Fruit fly (Drosophila melanogaster) whole organism, embryonic: ENCODE data around the gene CG31468.

Source experiments
- Antp ChIP-seq: fragments of 200-800 bp; sonication (Bioruptor generic); optimal IDR thresholded peaks from 3 replicates; lab custom pipeline; 2016; ENCODE audit warnings: missing biosample characterization, missing genetic modification characterization
- CG11085 ChIP-seq: fragments of 200-800 bp; sonication (Bioruptor generic); IDR thresholded peaks from 2 replicates; pipeline ENCODE4 v1.3.6; 2022; ENCODE audit warnings: missing biosample characterization, missing genetic modification characterization
- CG12236 ChIP-seq: fragments of 200-800 bp; sonication (Bioruptor generic); optimal IDR thresholded peaks from 2 replicates; lab custom pipeline; 2016; ENCODE audit warnings: missing biosample characterization, missing genetic modification characterization
- CG13123 ChIP-seq: fragments of 200-800 bp; sonication (Bioruptor generic); optimal IDR thresholded peaks from 2 replicates; lab custom pipeline; 2016; ENCODE audit warnings: missing biosample characterization, missing genetic modification characterization
- CG17186 ChIP-seq: fragments of 200-800 bp; sonication (Bioruptor generic); optimal IDR thresholded peaks from 3 replicates; lab custom pipeline; 2017; ENCODE audit warnings: missing biosample characterization, missing genetic modification reagents, missing genetic modification characterization
- CG30403 ChIP-seq: fragments of 200-800 bp; sonication (Bioruptor generic); optimal IDR thresholded peaks from 3 replicates; lab custom pipeline; 2016; ENCODE audit warnings: missing biosample characterization, missing genetic modification characterization
- CG31388 ChIP-seq: fragments of 200-800 bp; sonication (Bioruptor generic); optimal IDR thresholded peaks from 2 replicates; lab custom pipeline; 2016; ENCODE audit warnings: missing biosample characterization, missing genetic modification characterization
- CG3163 ChIP-seq: fragments of 200-800 bp; sonication (Bioruptor generic); optimal IDR thresholded peaks from 3 replicates; lab custom pipeline; 2016; ENCODE audit warnings: missing biosample characterization, missing genetic modification characterization
- CG32532 ChIP-seq: fragments of 200-800 bp; sonication (Bioruptor generic); IDR thresholded peaks from 2 replicates; pipeline ENCODE4 v1.3.6; 2022; ENCODE audit warnings: missing biosample characterization, missing genetic modification characterization
- CG3281 ChIP-seq: fragments of 200-800 bp; sonication (Bioruptor generic); optimal IDR thresholded peaks from 3 replicates; lab custom pipeline; 2017; ENCODE audit warnings: missing biosample characterization, mild to moderate bottlenecking, missing genetic modification characterization
- CG3726 ChIP-seq: fragments of 200-800 bp; sonication (Bioruptor generic); IDR thresholded peaks from 3 replicates; pipeline ENCODE4, ENCODE4 v1.3.6; 2022; ENCODE audit warnings: missing biosample characterization, missing genetic modification characterization
- CG6654 ChIP-seq: fragments of 200-800 bp; sonication (Bioruptor generic); optimal IDR thresholded peaks from 2 replicates; lab custom pipeline; 2017; ENCODE audit warnings: missing biosample characterization, mild to moderate bottlenecking, missing genetic modification characterization
- CG9437 ChIP-seq: fragments of 200-800 bp; sonication (Bioruptor generic); optimal IDR thresholded peaks from 2 replicates; lab custom pipeline; 2018; ENCODE audit warnings: missing biosample characterization, mild to moderate bottlenecking, missing genetic modification characterization
- CG9932 ChIP-seq: fragments of 200-800 bp; sonication (Bioruptor generic); IDR thresholded peaks from 2 replicates; pipeline ENCODE4 v1.3.6; 2022; ENCODE audit warnings: missing biosample characterization, missing genetic modification characterization
- CHES-1-like ChIP-seq: fragments of 200-800 bp; sonication (Bioruptor generic); optimal IDR thresholded peaks from 2 replicates; lab custom pipeline; 2016; ENCODE audit warnings: missing biosample characterization, missing genetic modification characterization
- Camta ChIP-seq: fragments of 200-800 bp; sonication (Bioruptor generic); optimal IDR thresholded peaks from 2 replicates; lab custom pipeline; 2016; ENCODE audit warnings: missing biosample characterization, missing genetic modification characterization
- CrebB ChIP-seq: fragments of 200-800 bp; sonication (Bioruptor generic); optimal IDR thresholded peaks from 3 replicates; lab custom pipeline; 2018; ENCODE audit warnings: missing biosample characterization, mild to moderate bottlenecking, missing genetic modification characterization
- D19B ChIP-seq: fragments of 200-800 bp; sonication (Bioruptor generic); optimal IDR thresholded peaks from 2 replicates; lab custom pipeline; 2017; ENCODE audit warnings: missing biosample characterization, mild to moderate bottlenecking, missing genetic modification characterization
- H2.0 ChIP-seq: fragments of 200-800 bp; sonication (Bioruptor generic); IDR thresholded peaks from 2 replicates; pipeline ENCODE4 v1.3.6; 2022; ENCODE audit warnings: missing biosample characterization, missing genetic modification characterization
- HLH54F ChIP-seq: fragments of 200-800 bp; sonication (Bioruptor generic); optimal IDR thresholded peaks from 3 replicates; lab custom pipeline; 2016; ENCODE audit warnings: missing biosample characterization, missing genetic modification characterization
- HmgZ ChIP-seq: fragments of 200-800 bp; sonication (Bioruptor generic); optimal IDR thresholded peaks from 2 replicates; lab custom pipeline; 2018; ENCODE audit warnings: missing biosample characterization, mild to moderate bottlenecking, missing genetic modification characterization
- Med ChIP-seq: fragments of 200-800 bp; sonication (Bioruptor generic); peaks from one replicate; lab custom pipeline; 2016; ENCODE audit warnings: missing biosample characterization, missing genetic modification characterization, mild to moderate bottlenecking, inconsistent platforms, moderate library complexity
- NC2β ChIP-seq: fragments of 200-800 bp; sonication (Bioruptor generic); optimal IDR thresholded peaks from 2 replicates; lab custom pipeline; 2016; ENCODE audit warnings: missing biosample characterization, missing genetic modification characterization
- NK7.1 ChIP-seq: fragments of 200-800 bp; sonication (Bioruptor generic); optimal IDR thresholded peaks from 3 replicates; lab custom pipeline; 2016; ENCODE audit warnings: missing biosample characterization, missing genetic modification characterization
- Nf-YA ChIP-seq: fragments of 200-800 bp; sonication (Bioruptor generic); IDR thresholded peaks from 2 replicates; pipeline ENCODE4 v1.3.6; 2022; ENCODE audit warnings: missing biosample characterization, missing genetic modification characterization
- NfI ChIP-seq: fragments of 200-800 bp; sonication (Bioruptor generic); optimal IDR thresholded peaks from 3 replicates; lab custom pipeline; 2018; ENCODE audit warnings: missing biosample characterization, mild to moderate bottlenecking, missing genetic modification characterization, moderate library complexity
- Sox102F ChIP-seq: fragments of 200-800 bp; sonication (Bioruptor generic); optimal IDR thresholded peaks from 2 replicates; lab custom pipeline; 2018; ENCODE audit warnings: missing biosample characterization, mild to moderate bottlenecking, missing genetic modification characterization, moderate library complexity
- TFAM ChIP-seq: fragments of 200-800 bp; sonication (Bioruptor generic); optimal IDR thresholded peaks from 2 replicates; lab custom pipeline; 2017; ENCODE audit warnings: missing biosample characterization, missing genetic modification characterization, inconsistent platforms
- ap ChIP-seq: fragments of 200-800 bp; sonication (Bioruptor generic); IDR thresholded peaks from 2 replicates; pipeline ENCODE4 v1.3.6; 2022; ENCODE audit warnings: missing biosample characterization, missing genetic modification characterization
- ara ChIP-seq: fragments of 200-800 bp; sonication (Bioruptor generic); IDR thresholded peaks from 2 replicates; pipeline ENCODE4 v1.3.6; 2022; ENCODE audit warnings: missing biosample characterization, missing genetic modification characterization
- ash1 ChIP-seq: fragments of 200-800 bp; sonication (Bioruptor generic); optimal IDR thresholded peaks from 2 replicates; lab custom pipeline; 2018; ENCODE audit warnings: missing biosample characterization, mild to moderate bottlenecking, missing genetic modification characterization
- cg ChIP-seq: fragments of 200-800 bp; sonication (Bioruptor generic); optimal IDR thresholded peaks from 3 replicates; lab custom pipeline; 2019; ENCODE audit warnings: missing biosample characterization, mild to moderate bottlenecking, missing genetic modification characterization, moderate library complexity
- chif ChIP-seq, 2 experiments: fragments of 200-800 bp; sonication (Bioruptor generic); optimal IDR thresholded peaks; 3 replicates each; lab custom pipeline; 2016; ENCODE audit warnings: missing biosample characterization in 2 of 2, missing genetic modification characterization in 2 of 2
- danr ChIP-seq: fragments of 200-800 bp; sonication (Bioruptor generic); IDR thresholded peaks from 2 replicates; pipeline ENCODE4 v1.3.6; 2022; ENCODE audit warnings: missing biosample characterization, missing genetic modification characterization
- emc ChIP-seq: fragments of 200-800 bp; sonication (Bioruptor generic); optimal IDR thresholded peaks from 2 replicates; lab custom pipeline; 2016; ENCODE audit warnings: missing biosample characterization, missing genetic modification characterization
- fd3F ChIP-seq: fragments of 200-800 bp; sonication (Bioruptor generic); optimal IDR thresholded peaks from 2 replicates; lab custom pipeline; 2018; ENCODE audit warnings: missing biosample characterization, mild to moderate bottlenecking, missing genetic modification characterization, moderate library complexity
- gcm2 ChIP-seq: fragments of 200-800 bp; sonication (Bioruptor generic); optimal IDR thresholded peaks from 2 replicates; lab custom pipeline; 2016; ENCODE audit warnings: missing biosample characterization, missing genetic modification characterization
- gem ChIP-seq: fragments of 200-800 bp; sonication (Bioruptor generic); optimal IDR thresholded peaks from 2 replicates; lab custom pipeline; 2019; ENCODE audit warnings: missing biosample characterization, mild to moderate bottlenecking, missing genetic modification characterization, moderate library complexity
- nau ChIP-seq: fragments of 200-800 bp; sonication (Bioruptor generic); optimal IDR thresholded peaks from 3 replicates; lab custom pipeline; 2017; ENCODE audit warnings: missing biosample characterization, mild to moderate bottlenecking, missing genetic modification characterization, missing genetic modification reagents
- nom ChIP-seq: fragments of 200-800 bp; sonication (Bioruptor generic); optimal IDR thresholded peaks from 2 replicates; lab custom pipeline; 2017; ENCODE audit warnings: missing biosample characterization, missing genetic modification characterization, mild to moderate bottlenecking, moderate library complexity, missing genetic modification reagents
- org-1 ChIP-seq: fragments of 200-800 bp; sonication (Bioruptor generic); optimal IDR thresholded peaks from 2 replicates; lab custom pipeline; 2017; ENCODE audit warnings: missing biosample characterization, missing genetic modification characterization
- pfk ChIP-seq: fragments of 200-800 bp; sonication (Bioruptor generic); optimal IDR thresholded peaks from 2 replicates; lab custom pipeline; 2018; ENCODE audit warnings: missing biosample characterization, mild to moderate bottlenecking, missing genetic modification characterization, moderate library complexity
- pita ChIP-seq: fragments of 200-800 bp; sonication (Bioruptor generic); optimal IDR thresholded peaks from 2 replicates; lab custom pipeline; 2017; ENCODE audit warnings: missing biosample characterization, mild to moderate bottlenecking, missing genetic modification characterization
- psq ChIP-seq: fragments of 200-800 bp; sonication (Bioruptor generic); optimal IDR thresholded peaks from 2 replicates; lab custom pipeline; 2017; ENCODE audit warnings: missing biosample characterization, missing genetic modification characterization
- pum ChIP-seq: fragments of 200-800 bp; sonication (Bioruptor generic); optimal IDR thresholded peaks from 2 replicates; lab custom pipeline; 2016; ENCODE audit warnings: missing biosample characterization, missing genetic modification characterization
- ranshi ChIP-seq: fragments of 200-800 bp; sonication (Bioruptor generic); IDR thresholded peaks from 2 replicates; pipeline ENCODE4 v1.3.6; 2022; ENCODE audit warnings: missing biosample characterization, missing genetic modification characterization
- run ChIP-seq: fragments of 200-800 bp; sonication (Bioruptor generic); optimal IDR thresholded peaks from 3 replicates; lab custom pipeline; 2018; ENCODE audit warnings: missing biosample characterization, mild to moderate bottlenecking, missing genetic modification characterization
- slp2 ChIP-seq: fragments of 200-800 bp; sonication (Bioruptor generic); optimal IDR thresholded peaks from 2 replicates; lab custom pipeline; 2016; ENCODE audit warnings: missing biosample characterization, missing genetic modification characterization
- sob ChIP-seq: fragments of 200-800 bp; sonication (Bioruptor generic); IDR thresholded peaks from 2 replicates; pipeline ENCODE4 v1.3.6; 2022; ENCODE audit warnings: missing biosample characterization, missing genetic modification characterization
- stc ChIP-seq: fragments of 200-800 bp; sonication (Bioruptor generic); IDR thresholded peaks from 2 replicates; pipeline ENCODE4 v1.3.6; 2022; ENCODE audit warnings: missing biosample characterization, missing genetic modification characterization
- tin ChIP-seq: fragments of 200-800 bp; sonication (Bioruptor generic); optimal IDR thresholded peaks from 3 replicates; lab custom pipeline; 2016; ENCODE audit warnings: missing biosample characterization, missing genetic modification characterization
- toy ChIP-seq: fragments of 200-800 bp; sonication (Bioruptor generic); IDR thresholded peaks from 2 replicates; pipeline ENCODE4 v1.3.6; 2022; ENCODE audit warnings: missing biosample characterization, missing genetic modification characterization
- zfh1 ChIP-seq: fragments of 200-800 bp; sonication (Bioruptor generic); IDR thresholded peaks from 3 replicates; pipeline ENCODE4 v1.3.6; 2022; ENCODE audit warnings: missing biosample characterization, missing genetic modification characterization

The CG31468 gene

dm6 chr3R:23729066-23729465 lies 28.9 kb upstream of the CG31468 start (continued):
- TF ChIP-seq CG9437 (no peak), slp2 (GFP tag; lab: Kevin White, UChicago) (no peak), CHES-1-like (GFP tag; lab: Kevin White, UChicago) (peak; percentile 18), emc (no peak), HmgZ (tag; lab: Kevin White, UChicago) (peak; percentile 57), fd3F (GFP tag; lab: Kevin White, UChicago) (peak; percentile 13), CrebB (tag; lab: Kevin White, UChicago) (peak; percentile 66), NfI (GFP tag; lab: Kevin White, UChicago) (peak; percentile 8), org-1 (GFP tag; lab: Kevin White, UChicago) (peak; percentile 34), CG32532 (GFP tag; lab: Robert Waterston, UW) (no peak), TFAM (GFP tag; lab: Kevin White, UChicago) (no peak), CG17186 (GFP tag; lab: Kevin White, UChicago) (no peak), CG31388 (no peak), zfh1 (GFP tag; lab: Robert Waterston, UW) (no peak), nau (GFP tag; lab: Kevin White, UChicago) (peak; percentile 38), H2.0 (GFP tag; lab: Robert Waterston, UW) (no peak), gem (tag; lab: Kevin White, UChicago) (peak; percentile 9), NK7.1 (no peak), CG6654 (no peak), Nf-YA (GFP tag; lab: Robert Waterston, UW) (no peak), CG3281 (GFP tag; lab: Kevin White, UChicago) (peak; percentile 72), CG3726 (GFP tag; lab: Robert Waterston, UW) (no peak), CG30403 (no peak), pfk (GFP tag; lab: Kevin White, UChicago) (peak; percentile 69), CG9932 (GFP tag; lab: Robert Waterston, UW) (no peak), ap (no peak), Antp (no peak), Sox102F (GFP tag; lab: Kevin White, UChicago) (no peak), tin (no peak), CG12236 (GFP tag; lab: Kevin White, UChicago) (no peak), NC2β (GFP tag; lab: Kevin White, UChicago) (no peak), danr (GFP tag; lab: Robert Waterston, UW) (no peak), Med (GFP tag; lab: Kevin White, UChicago) (peak; percentile 87), Camta (GFP tag; lab: Kevin White, UChicago) (no peak), run (tag; lab: Kevin White, UChicago) (no peak), HLH54F (GFP tag; lab: Kevin White, UChicago) (no peak), CG13123 (GFP tag; lab: Kevin White, UChicago) (no peak), nom (GFP tag; lab: Kevin White, UChicago) (no peak), ranshi (GFP tag; lab: Robert Waterston, UW) (0 out of 2 replicates have a peak, but pooled peaks have one; percentile 32), CG3163 (GFP tag; lab: Kevin White, UChicago) (no peak), pum (GFP tag; lab: Kevin White, UChicago) (no peak), stc (GFP tag; lab: Robert Waterston, UW) (no peak), psq (no peak), CG11085 (no peak), D19B (GFP tag; lab: Kevin White, UChicago) (peak; percentile 21), chif (GFP tag; optimal IDR thresholded peaks at IDR 0.05; lab: Kevin White, UChicago) (no peak), toy (GFP tag; lab: Robert Waterston, UW) (no peak), ara (no peak), ash1 (GFP tag; lab: Kevin White, UChicago) (peak; percentile 72), pita (no peak), sob (GFP tag; lab: Robert Waterston, UW) (peak; percentile 61; the same call in 1 of the 2 replicates), cg (GFP tag; lab: Kevin White, UChicago) (no peak), gcm2 (GFP tag; lab: Kevin White, UChicago) (no peak)
